Fruit fly (Drosophila melanogaster): ENCODE results near the gene danr.

Gene danr

dm6 chr3R:25184540-25184939, 46.7 kb downstream of the danr start:
- TF ChIP-seq Sin3A (optimal IDR thresholded peaks at IDR 0.05) (no peak), Myc (optimal IDR thresholded peaks at IDR 0.05) (no peak), insv (optimal IDR thresholded peaks at IDR 0.05) (no peak), psq (optimal IDR thresholded peaks at IDR 0.05) (no peak), h (optimal IDR thresholded peaks at IDR 0.05) (no peak), ttk (optimal IDR thresholded peaks at IDR 0.05) (no peak)

dm6 chr3R:25188990-25189389, 51.1 kb downstream of the danr start:
- no peak for TF ChIP-seq psq (optimal IDR thresholded peaks at IDR 0.05)
- TF ChIP-seq Sin3A (optimal IDR thresholded peaks at IDR 0.05): no peak
- TF ChIP-seq insv (optimal IDR thresholded peaks at IDR 0.05): no peak

Data from Kc167 (cell line).